Fruit fly (Drosophila melanogaster) whole organism, adult: ENCODE results near the gene CG32713.

Source experiments
- CG33017 ChIP-seq: fragments of 200-800 bp; sonication (Bioruptor generic); optimal IDR thresholded peaks from 2 replicates; lab custom pipeline; 2018; ENCODE audit warnings: missing biosample characterization, mild to moderate bottlenecking, missing genetic modification characterization, moderate library complexity
- bab1 ChIP-seq: fragments of 200-800 bp; sonication (Bioruptor generic); optimal IDR thresholded peaks from 3 replicates; lab custom pipeline; 2019; ENCODE audit warnings: missing biosample characterization, mild to moderate bottlenecking, missing genetic modification characterization, moderate library complexity
- cic ChIP-seq: fragments of 200-800 bp; sonication (Bioruptor generic); optimal IDR thresholded peaks from 2 replicates; lab custom pipeline; 2017; ENCODE audit warnings: missing biosample characterization, mild to moderate bottlenecking, missing genetic modification characterization, moderate library complexity
- pad ChIP-seq: fragments of 200-800 bp; sonication (Bioruptor generic); optimal IDR thresholded peaks from 3 replicates; lab custom pipeline; 2017; ENCODE audit warnings: missing biosample characterization, missing genetic modification characterization, mild to moderate bottlenecking, moderate library complexity, missing genetic modification reagents
- tj ChIP-seq: fragments of 200-800 bp; sonication (Bioruptor generic); optimal IDR thresholded peaks from 3 replicates; lab custom pipeline; 2017; ENCODE audit warnings: missing biosample characterization, mild to moderate bottlenecking, missing genetic modification characterization, moderate library complexity
- toe ChIP-seq: fragments of 200-800 bp; sonication (Bioruptor generic); optimal IDR thresholded peaks from 2 replicates; lab custom pipeline; 2016; ENCODE audit warnings: missing biosample characterization, missing genetic modification characterization

DNA sequence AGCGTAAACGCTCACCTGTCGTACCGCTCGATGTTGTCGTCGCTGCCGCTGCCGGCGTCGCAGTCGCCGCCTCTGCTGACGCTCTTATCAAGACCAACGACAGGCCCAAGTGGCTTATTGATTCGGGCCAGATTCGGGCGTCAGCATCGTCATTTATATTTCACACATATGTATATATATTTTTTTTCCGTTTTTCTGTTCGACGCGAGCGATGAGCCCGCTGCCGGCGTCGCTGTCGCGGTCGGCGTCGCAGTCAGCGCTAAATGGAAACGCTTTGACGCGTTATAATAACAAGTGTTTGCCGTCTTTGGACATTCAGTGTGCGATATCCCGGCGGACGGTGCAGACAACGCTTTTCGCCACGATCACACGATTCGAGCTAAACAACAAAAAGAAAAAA, 44.6 kb upstream of the CG32713 start:
- TF ChIP-seq cic (GFP tag; lab: Kevin White, UChicago) (peak; percentile 38), CG33017 (tag; lab: Kevin White, UChicago) (no peak), tj (no peak), bab1 (no peak), toe (GFP tag; lab: Kevin White, UChicago) (no peak), pad (GFP tag; lab: Kevin White, UChicago) (no peak)
